Worm (Caenorhabditis elegans) whole organism, L1 larva: Measurements from ENCODE around the gene tmd-2.

Experiments used
- egl-27 ChIP-seq, 2 experiments: fragments of 150-350 bp in 1 of 2; sonication (generic microtip); optimal IDR thresholded peaks; 3 replicates each; lab custom pipeline; 2017 to 2018; ENCODE audit warnings: missing biosample characterization in 2 of 2, missing genetic modification characterization in 2 of 2, missing genetic modification reagents in 2 of 2
- fkh-10 ChIP-seq: sonication (generic microtip); optimal IDR thresholded peaks from 2 replicates; lab custom pipeline; 2017; ENCODE audit warnings: missing biosample characterization, missing genetic modification reagents, missing genetic modification characterization
- hlh-4 ChIP-seq: sonication (generic microtip); optimal IDR thresholded peaks from 2 replicates; lab custom pipeline; 2016; ENCODE audit warnings: mild to moderate bottlenecking, missing genetic modification characterization, missing compliant biosample characterization
- lsy-2 ChIP-seq, 2 experiments: fragments of 150-350 bp; optimal IDR thresholded peaks; 2 replicates each; lab custom pipeline; 2014; ENCODE audit warnings: missing biosample characterization in 2 of 2, missing genetic modification characterization in 2 of 2
- mep-1 ChIP-seq: fragments of 150-350 bp; optimal IDR thresholded peaks from 2 replicates; lab custom pipeline; 2014; ENCODE audit warnings: missing biosample characterization, missing genetic modification characterization
- nhr-47 ChIP-seq: sonication (generic microtip); optimal IDR thresholded peaks from 2 replicates; lab custom pipeline; 2016; ENCODE audit warnings: mild to moderate bottlenecking, missing genetic modification characterization, moderate library complexity, missing compliant biosample characterization
- pqm-1 ChIP-seq: sonication (generic microtip); optimal IDR thresholded peaks from 3 replicates; lab custom pipeline; 2017; ENCODE audit warnings: missing biosample characterization, missing genetic modification characterization
- snpc-4 ChIP-seq: fragments of 150-350 bp; optimal IDR thresholded peaks from 2 replicates; lab custom pipeline; 2014; ENCODE audit warnings: missing biosample characterization, missing genetic modification characterization
- unc-62 ChIP-seq: fragments of 150-350 bp; optimal IDR thresholded peaks from 2 replicates; lab custom pipeline; 2014; ENCODE audit warnings: missing biosample characterization, missing genetic modification reagents, missing genetic modification characterization
- zag-1 ChIP-seq: fragments of 150-350 bp; optimal IDR thresholded peaks from 2 replicates; lab custom pipeline; 2014; ENCODE audit warnings: missing biosample characterization, missing genetic modification characterization

DNA sequence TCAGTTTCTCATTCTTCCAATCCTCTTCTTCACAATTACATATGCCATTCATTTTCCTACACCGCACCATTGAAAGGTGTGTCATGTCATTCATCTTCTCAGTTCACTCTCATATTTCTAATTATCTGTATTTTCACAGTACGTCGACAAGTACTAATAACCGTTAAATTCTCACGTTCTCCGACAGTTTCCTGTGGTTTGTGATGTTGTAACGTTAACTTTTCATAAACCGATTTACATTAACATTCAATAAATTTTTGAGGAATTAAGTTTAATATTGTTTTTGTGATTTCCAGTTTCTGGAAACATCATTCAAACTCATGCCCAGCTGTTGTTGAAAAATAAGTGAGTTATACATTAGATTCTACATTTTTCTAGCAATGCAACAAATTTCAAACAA, at the start of gene tmd-2:
- TF ChIP-seq zag-1 (tag; lab: Kevin White, UChicago) (no peak), lsy-2 (tag; optimal IDR thresholded peaks at IDR 0.05; lab: Kevin White, UChicago) (no peak), hlh-4 (no peak), pqm-1 (tag; lab: Kevin White, UChicago) (no peak), mep-1 (tag; lab: Kevin White, UChicago) (no peak), fkh-10 (no peak), unc-62 (GFP tag; lab: Kevin White, UChicago) (no peak), egl-27 (tag; optimal IDR thresholded peaks at IDR 0.05; lab: Kevin White, UChicago) (no peak), nhr-47 (tag; lab: Kevin White, UChicago) (no peak), snpc-4 (tag; lab: Kevin White, UChicago) (no peak)
